Worm (Caenorhabditis elegans): ENCODE measurements around the gene F21F8.5.
A peak's percentile ranks its signal among the peaks of the same experiment; 100 is the strongest.

Gene F21F8.5

DNA sequence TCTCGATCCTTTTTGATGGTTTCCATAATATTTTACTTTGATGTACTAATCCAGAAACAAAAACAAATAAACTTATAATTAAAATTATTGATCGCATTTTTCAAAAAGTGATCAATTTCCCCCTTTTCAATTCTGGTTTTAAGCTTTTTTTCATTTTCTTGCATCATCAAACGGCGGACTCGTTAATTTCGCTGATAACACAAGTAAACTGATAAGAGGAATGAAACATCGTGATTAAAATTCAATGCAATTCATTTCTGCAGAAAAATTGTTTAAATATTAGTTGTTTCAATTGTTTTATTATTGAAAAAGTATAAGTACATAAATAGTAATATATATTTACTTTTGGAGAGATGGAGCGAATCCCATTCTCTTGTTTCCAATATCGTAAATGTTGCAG is 1.1 kb upstream of the F21F8.5 start (continued):
- TF ChIP-seq ztf-11 (tag; optimal IDR thresholded peaks at IDR 0.05) (no peak), mdl-1 (tag; optimal IDR thresholded peaks at IDR 0.05) (no peak), pqm-1 (tag; optimal IDR thresholded peaks at IDR 0.05) (peak; percentile 93), duxl-1 (tag; optimal IDR thresholded peaks at IDR 0.05; ENCODE audit: poor library complexity) (no peak), F10B5.3 (tag; optimal IDR thresholded peaks at IDR 0.05) (no peak), spr-3 (GFP tag; optimal IDR thresholded peaks at IDR 0.05) (no peak), lin-38 (GFP tag; IDR thresholded peaks at IDR 0.05) (no peak), lin-1 (GFP tag; IDR thresholded peaks at IDR 0.05) (0 out of 2 replicates have a peak, but pooled peaks have one; percentile 55), lin-29 (GFP tag; IDR thresholded peaks at IDR 0.05) (no peak), nhr-6 (tag; optimal IDR thresholded peaks at IDR 0.05) (no peak), nhr-10 (tag; optimal IDR thresholded peaks at IDR 0.05) (peak; percentile 32), ceh-62 (tag; optimal IDR thresholded peaks at IDR 0.05) (no peak), nhr-42 (GFP tag; IDR thresholded peaks at IDR 0.05) (no peak), hmg-1.1 (GFP tag; IDR thresholded peaks at IDR 0.05) (no peak), daf-8 (GFP tag; IDR thresholded peaks at IDR 0.05) (no peak), unc-39 (tag; optimal IDR thresholded peaks at IDR 0.05) (no peak), ceh-20 (GFP tag; IDR thresholded peaks at IDR 0.05) (no peak), ceh-82 (tag; optimal IDR thresholded peaks at IDR 0.05) (no peak), hif-1 (tag; optimal IDR thresholded peaks at IDR 0.05) (no peak), egl-43 (GFP tag; IDR thresholded peaks at IDR 0.05) (no peak), R02D3.7 (tag; optimal IDR thresholded peaks at IDR 0.05) (no peak), mxl-3 (GFP tag; optimal IDR thresholded peaks at IDR 0.05) (no peak), unc-130 (GFP tag; optimal IDR thresholded peaks at IDR 0.05) (no peak), ama-1 (optimal IDR thresholded peaks at IDR 0.05) (no peak), ces-1 (GFP tag; optimal IDR thresholded peaks at IDR 0.05) (no peak), nhr-237 (tag; optimal IDR thresholded peaks at IDR 0.05) (no peak), nhr-48 (tag; optimal IDR thresholded peaks at IDR 0.05) (peak; percentile 28), mep-1 (tag; optimal IDR thresholded peaks at IDR 0.05) (peak; percentile 69), Y48G9A.11 (GFP tag; IDR thresholded peaks at IDR 0.05) (no peak), mxl-2 (GFP tag; conservative IDR thresholded peaks at IDR 0.05) (no peak), egl-27 (tag; optimal IDR thresholded peaks at IDR 0.05) (no peak), lir-3 (tag; optimal IDR thresholded peaks at IDR 0.05) (no peak), mdt-29 (GFP tag; IDR thresholded peaks at IDR 0.05) (no peak)

DNA sequence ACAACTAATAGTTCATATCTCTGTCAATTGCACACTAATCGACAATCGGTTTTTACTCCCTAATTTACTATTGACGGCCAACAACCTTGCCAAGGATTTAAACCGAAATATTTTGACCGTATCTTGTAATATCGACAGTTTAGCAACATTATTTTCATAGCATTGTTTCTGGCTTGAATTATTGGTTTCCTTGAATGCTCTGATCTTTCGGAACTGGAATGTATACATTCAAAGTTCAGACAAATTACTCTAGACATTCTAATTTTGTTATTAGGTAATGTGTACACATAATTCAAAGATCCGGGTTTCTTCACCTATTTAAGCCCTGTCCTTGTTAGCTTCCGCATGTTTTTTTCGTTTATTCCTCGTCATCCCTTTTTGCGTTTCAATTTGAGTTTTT is 2.2 kb downstream of the F21F8.5 start, which contains the start of gene C16D9.9:
TSS of gene C16D9.9 (plus strand) at position 301 of the 400 bp plus-strand sequence.
- no peak for TF ChIP-seq jun-1 (tag; optimal IDR thresholded peaks at IDR 0.05)
- no peak for TF ChIP-seq dmd-9 (GFP tag; IDR thresholded peaks at IDR 0.05)

DNA sequence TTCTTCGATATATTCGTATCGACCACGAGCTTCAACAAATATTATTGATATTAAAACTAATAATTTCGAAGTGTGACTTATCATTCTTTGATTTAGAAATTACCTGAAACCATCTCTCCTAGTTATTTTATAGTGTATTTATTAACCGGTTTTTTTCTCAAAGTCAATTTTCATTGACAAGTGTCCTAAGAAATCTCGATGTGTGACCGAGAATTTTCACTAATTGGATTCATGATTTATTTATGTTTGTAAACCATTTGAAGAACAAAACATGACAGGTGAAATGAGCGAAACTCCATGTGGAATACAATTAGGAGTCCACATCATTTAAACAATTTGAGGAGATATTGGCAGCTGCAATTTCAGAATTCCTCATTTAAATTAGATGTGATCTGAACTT is 2.7 kb downstream of the F21F8.5 start, which contains the start of gene C16D9.8:
TSS of gene C16D9.8 (minus strand) at position 101 of the 400 bp plus-strand sequence.
- TF ChIP-seq mdt-29 (GFP tag; IDR thresholded peaks at IDR 0.05), result no peak
- TF ChIP-seq lin-38 (GFP tag; IDR thresholded peaks at IDR 0.05), result no peak
- TF ChIP-seq gei-8 (GFP tag; optimal IDR thresholded peaks at IDR 0.05), result no peak
- no peak for TF ChIP-seq hif-1 (tag; optimal IDR thresholded peaks at IDR 0.05)
- no peak for TF ChIP-seq nhr-48 (tag; optimal IDR thresholded peaks at IDR 0.05)
- TF ChIP-seq egl-27 (tag; optimal IDR thresholded peaks at IDR 0.05), result no peak
- TF ChIP-seq pha-4 (GFP tag; IDR thresholded peaks at IDR 0.05), result no peak
- TF ChIP-seq pha-4 (tag; optimal IDR thresholded peaks at IDR 0.05), result no peak
- no peak for TF ChIP-seq attf-4 (tag; optimal IDR thresholded peaks at IDR 0.05)
- no peak for TF ChIP-seq mdl-1 (tag; optimal IDR thresholded peaks at IDR 0.05)
- TF ChIP-seq aha-1 (tag), result no peak
- TF ChIP-seq snpc-4 (tag; optimal IDR thresholded peaks at IDR 0.05), result no peak
- TF ChIP-seq ztf-7 (tag; optimal IDR thresholded peaks at IDR 0.05), result no peak

All from whole organism, L4 larva.